Fruit fly (Drosophila melanogaster) whole organism, wandering third instar larva: ENCODE data around the gene sbr.

Experiments
- h ChIP-seq: fragments of 200-800 bp; sonication (Bioruptor generic); optimal IDR thresholded peaks from 3 replicates; lab custom pipeline; 2016; ENCODE audit warnings: missing biosample characterization, mild to moderate bottlenecking, missing genetic modification characterization
- jim ChIP-seq: fragments of 175-275, 200-325 bp; sonication (Bioruptor generic); optimal IDR thresholded peaks from 2 replicates; lab custom pipeline; 2016; ENCODE audit warnings: missing biosample characterization, mild to moderate bottlenecking, missing genetic modification characterization
- lola ChIP-seq: fragments of >200 bp; optimal IDR thresholded peaks from 2 replicates; lab custom pipeline; 2017; ENCODE audit warnings: missing biosample characterization, missing genetic modification characterization

DNA sequence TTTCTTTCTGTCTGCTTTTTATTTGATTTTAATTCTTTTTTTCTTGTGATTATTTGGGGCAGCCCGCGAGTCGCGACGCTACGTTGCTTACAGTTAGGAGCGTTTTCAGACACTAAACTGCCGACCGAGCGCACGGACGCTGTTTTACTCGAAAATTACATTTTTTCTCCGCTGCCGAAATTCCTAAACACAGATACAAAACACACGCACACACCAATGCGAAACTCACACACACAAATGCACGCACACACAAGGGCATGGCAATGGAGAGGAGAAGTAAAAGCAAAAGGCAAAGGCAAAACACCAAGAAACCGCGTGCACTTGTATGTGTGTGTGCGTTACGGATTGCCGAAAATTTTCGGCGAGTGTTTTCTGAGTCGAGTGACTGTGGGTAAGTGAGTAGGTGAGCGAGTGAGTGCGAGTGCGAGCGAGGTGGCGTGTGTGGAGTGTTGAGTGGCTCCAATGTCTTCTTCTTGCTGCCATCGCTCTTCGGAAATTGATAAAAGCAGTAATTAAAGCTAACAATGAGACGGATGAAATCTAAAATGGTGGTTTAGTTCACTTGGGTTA, 31.3 kb downstream of the sbr start:
- no peak for TF ChIP-seq jim
- TF ChIP-seq h (GFP tag; lab: Kevin White, UChicago): no peak
- TF ChIP-seq lola (GFP tag; lab: Kevin White, UChicago): no peak
